Fruit fly (Drosophila melanogaster): ENCODE results near the gene CG13022.

- TF ChIP-seq EcR (GFP tag; optimal IDR thresholded peaks at IDR 0.05): no peak
- no peak for TF ChIP-seq CG10348 (GFP tag; IDR thresholded peaks at IDR 0.05)
- TF ChIP-seq gl (tag; optimal IDR thresholded peaks at IDR 0.05): no peak
- TF ChIP-seq Ets98B (GFP tag; IDR thresholded peaks at IDR 0.05): no peak
- TF ChIP-seq CG17806 (tag; optimal IDR thresholded peaks at IDR 0.05): peak; percentile 20
- 0 out of 3 replicates have a peak, but pooled peaks have one; percentile 7 for TF ChIP-seq CG4496 (GFP tag; IDR thresholded peaks at IDR 0.05)
- no peak for TF ChIP-seq CG15710 (tag; optimal IDR thresholded peaks at IDR 0.05)
- no peak for TF ChIP-seq Snoo (tag; optimal IDR thresholded peaks at IDR 0.05)
- no peak for TF ChIP-seq fd96Ca (GFP tag; IDR thresholded peaks at IDR 0.05)
- no peak for TF ChIP-seq CG8159 (tag; optimal IDR thresholded peaks at IDR 0.05)
- TF ChIP-seq Pif1A (GFP tag; optimal IDR thresholded peaks at IDR 0.05): peak; percentile 31
- TF ChIP-seq Pif1B (GFP tag; optimal IDR thresholded peaks at IDR 0.05): no peak
- TF ChIP-seq CG13204 (GFP tag; optimal IDR thresholded peaks at IDR 0.05): no peak
- no peak for TF ChIP-seq CG14655 (GFP tag; optimal IDR thresholded peaks at IDR 0.05)
Measured at dm6 chr3L:16956768-16957533, 18.2 kb upstream of the CG13022 start.
